Fruit fly (Drosophila melanogaster): ENCODE data around the gene CG9399.
A peak's percentile ranks its signal among the peaks of the same experiment; 100 is the strongest.

Gene CG9399

DNA sequence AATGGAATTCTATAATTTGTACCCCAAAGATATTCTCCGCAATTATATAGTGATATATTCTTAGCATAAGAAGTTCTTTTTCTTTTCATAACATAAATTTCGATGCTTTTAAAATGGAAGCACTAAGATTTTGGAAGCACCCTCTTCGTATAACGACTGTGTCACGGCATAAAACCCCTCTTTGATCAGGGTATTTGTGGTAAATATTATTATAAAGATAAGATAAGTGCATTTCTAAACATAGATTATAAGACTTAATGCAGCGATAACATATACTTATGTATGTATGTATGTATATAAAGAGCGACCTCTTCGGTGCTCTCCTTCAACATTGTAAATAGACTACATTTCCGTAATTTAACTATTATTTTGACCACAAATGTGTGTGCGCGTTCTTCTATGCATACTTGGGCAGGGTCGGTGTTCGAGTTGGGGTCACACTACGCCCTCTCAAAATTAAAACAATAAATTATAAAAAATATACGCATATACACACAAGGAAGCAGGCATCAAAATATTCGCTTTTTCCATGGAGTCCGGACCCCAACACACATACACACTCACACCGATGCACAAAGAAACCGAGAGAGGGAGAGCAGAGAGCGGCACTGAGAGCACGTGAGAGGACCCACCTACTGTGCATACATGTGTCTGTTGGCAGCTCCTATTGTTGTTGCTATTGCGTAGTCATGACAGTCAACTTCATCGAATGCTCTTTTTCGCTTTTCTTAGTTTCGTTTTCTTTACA, 23.6 kb downstream of the CG9399 start:
- TF ChIP-seq CG11617 (GFP tag; optimal IDR thresholded peaks at IDR 0.05) (no peak), Crg-1 (GFP tag; optimal IDR thresholded peaks at IDR 0.05) (peak; percentile 0), bab1 (GFP tag; optimal IDR thresholded peaks at IDR 0.05) (no peak), CG12768 (GFP tag; optimal IDR thresholded peaks at IDR 0.05) (no peak), Clk (GFP tag; optimal IDR thresholded peaks at IDR 0.05) (no peak), CG5204 (GFP tag; optimal IDR thresholded peaks at IDR 0.05) (no peak), tj (GFP tag; optimal IDR thresholded peaks at IDR 0.05) (no peak), CG1620 (GFP tag; optimal IDR thresholded peaks at IDR 0.05) (no peak), pad (GFP tag; optimal IDR thresholded peaks at IDR 0.05) (no peak), Mnt (GFP tag; optimal IDR thresholded peaks at IDR 0.05) (peak; percentile 60), CG7045 (GFP tag; optimal IDR thresholded peaks at IDR 0.05) (no peak)

DNA sequence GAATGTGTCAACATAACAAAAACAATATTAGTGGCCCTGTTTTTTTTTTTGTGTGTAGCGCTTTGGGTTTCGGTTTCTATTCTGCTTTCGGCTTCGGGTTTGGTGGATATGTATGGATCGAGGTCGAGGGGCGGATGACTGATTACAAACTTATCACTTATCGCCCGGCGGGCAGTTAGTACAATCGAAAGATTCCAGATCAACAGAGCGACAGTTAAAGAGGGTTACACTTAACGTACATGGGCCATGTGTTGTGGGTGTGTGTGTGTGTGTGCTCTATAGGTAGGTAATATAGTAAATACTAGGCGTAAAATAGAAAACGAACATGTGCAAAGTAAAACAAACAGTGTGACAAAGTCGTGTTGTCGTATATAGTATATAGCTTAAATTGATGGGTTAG, 25.2 kb downstream of the CG9399 start:
- no peak for TF ChIP-seq CG5204 (GFP tag; optimal IDR thresholded peaks at IDR 0.05)
- TF ChIP-seq Mnt (GFP tag; optimal IDR thresholded peaks at IDR 0.05) = peak; percentile 22
- TF ChIP-seq cic (GFP tag; optimal IDR thresholded peaks at IDR 0.05) = peak; percentile 66

DNA sequence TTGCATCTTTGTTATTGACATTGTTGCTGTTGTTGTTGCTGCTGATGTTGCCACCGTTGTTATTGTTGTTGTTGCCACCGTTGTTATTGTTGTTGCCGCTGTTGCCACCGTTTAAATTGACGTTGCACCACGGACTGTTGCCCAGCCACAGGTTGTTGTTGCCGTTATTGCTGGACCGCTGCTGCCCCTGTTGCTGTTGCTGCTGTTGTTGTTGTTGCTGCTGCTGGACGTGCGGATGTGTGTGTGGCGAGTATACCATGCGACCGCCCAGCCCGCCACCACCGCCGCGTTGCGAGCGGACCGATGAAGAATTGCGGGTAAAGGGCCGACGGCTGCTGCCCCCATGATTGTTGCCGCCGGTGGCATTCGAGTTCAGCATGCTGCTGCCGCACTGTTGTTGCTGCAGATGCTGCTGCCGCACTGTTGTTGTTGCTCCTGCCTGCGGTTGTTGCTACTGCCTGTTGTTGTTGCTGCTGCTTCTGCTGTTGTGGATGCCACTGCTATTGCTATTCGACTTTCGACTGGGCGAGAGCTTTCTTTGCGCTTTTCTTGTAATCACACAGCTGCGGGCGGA, 27.1 kb downstream of the CG9399 start:
- TF ChIP-seq Hr96 (GFP tag; optimal IDR thresholded peaks at IDR 0.05) (no peak), ovo (GFP tag; optimal IDR thresholded peaks at IDR 0.05) (no peak), bab1 (GFP tag; optimal IDR thresholded peaks at IDR 0.05) (no peak), CG5204 (GFP tag; optimal IDR thresholded peaks at IDR 0.05) (no peak), tj (GFP tag; optimal IDR thresholded peaks at IDR 0.05) (no peak), CG7101 (tag; optimal IDR thresholded peaks at IDR 0.05) (no peak), CG1620 (GFP tag; optimal IDR thresholded peaks at IDR 0.05) (no peak), Clk (GFP tag; optimal IDR thresholded peaks at IDR 0.05) (no peak), toe (GFP tag; optimal IDR thresholded peaks at IDR 0.05) (no peak), cnc (optimal IDR thresholded peaks at IDR 0.05) (no peak), Crg-1 (GFP tag; optimal IDR thresholded peaks at IDR 0.05) (no peak), pad (GFP tag; optimal IDR thresholded peaks at IDR 0.05) (no peak)

DNA sequence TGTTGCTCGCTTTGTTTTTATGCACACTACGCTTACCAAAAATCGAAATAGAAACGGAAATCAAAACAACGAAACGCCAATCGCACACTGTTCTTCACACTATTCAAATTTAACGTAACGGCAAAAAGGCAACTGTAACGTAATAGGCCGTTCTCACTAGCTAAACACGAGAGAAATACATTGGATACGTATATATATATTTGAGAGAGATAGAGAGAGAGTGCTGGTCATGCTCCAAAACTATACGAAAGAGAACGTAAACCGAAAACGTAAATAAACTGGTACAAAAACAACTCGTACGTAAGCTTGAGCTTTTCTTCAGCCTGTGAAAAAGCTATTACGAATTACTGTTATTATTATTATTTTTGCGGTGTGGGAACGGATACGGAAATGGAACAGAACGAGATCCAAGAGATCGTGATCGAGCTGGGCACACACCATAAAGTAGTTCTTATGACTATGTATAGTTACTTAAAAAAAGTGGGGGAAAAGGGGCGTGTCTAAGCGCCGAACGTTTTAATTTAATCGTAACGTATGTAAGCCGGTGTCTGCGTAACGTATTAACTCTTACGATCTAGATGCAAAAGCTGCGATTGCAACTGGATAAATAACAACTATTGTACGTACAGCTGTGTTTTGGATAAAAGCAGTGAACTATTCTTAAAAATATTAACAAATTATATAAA, 30.4 kb downstream of the CG9399 start:
- TF ChIP-seq CG7045 (GFP tag; optimal IDR thresholded peaks at IDR 0.05) (no peak), tj (GFP tag; optimal IDR thresholded peaks at IDR 0.05) (no peak), pad (GFP tag; optimal IDR thresholded peaks at IDR 0.05) (no peak), CG7101 (tag; optimal IDR thresholded peaks at IDR 0.05) (no peak), toe (GFP tag; optimal IDR thresholded peaks at IDR 0.05) (no peak), bab1 (GFP tag; optimal IDR thresholded peaks at IDR 0.05) (no peak), cnc (optimal IDR thresholded peaks at IDR 0.05) (no peak), kay (GFP tag; ENCODE audit: borderline replicate concordance) (peak; percentile 68)

DNA sequence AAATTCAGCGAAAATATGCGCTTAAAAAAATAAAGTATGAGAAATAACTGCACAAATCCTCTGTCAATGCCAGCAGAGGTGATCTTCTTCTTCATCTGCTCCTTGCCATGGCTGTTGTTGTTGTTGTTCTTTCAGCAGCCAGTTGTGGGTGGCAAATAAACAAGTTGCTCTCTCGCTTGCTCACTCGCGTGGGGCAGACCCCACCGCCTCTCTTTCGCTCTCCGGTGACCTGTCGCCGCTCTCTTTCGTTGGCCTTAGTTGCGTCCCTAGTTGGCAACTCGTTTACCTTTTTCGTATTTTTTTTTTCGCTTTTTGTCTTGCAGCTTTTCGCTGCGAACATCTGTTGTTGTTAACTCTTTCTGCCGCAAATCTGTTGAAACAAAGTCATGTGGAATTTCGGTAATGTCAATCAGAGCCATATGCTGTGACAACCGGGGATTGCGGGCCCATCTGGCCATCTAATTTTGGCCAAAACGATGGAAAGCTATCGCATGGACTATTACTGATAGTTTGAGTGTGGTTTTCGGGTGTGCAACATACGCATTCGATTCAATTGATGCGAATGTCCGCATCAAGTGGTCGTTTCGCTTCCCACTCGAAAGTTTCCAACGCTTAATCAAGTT, 39.3 kb downstream of the CG9399 start:
- TF ChIP-seq Clk (GFP tag; optimal IDR thresholded peaks at IDR 0.05) = no peak

DNA sequence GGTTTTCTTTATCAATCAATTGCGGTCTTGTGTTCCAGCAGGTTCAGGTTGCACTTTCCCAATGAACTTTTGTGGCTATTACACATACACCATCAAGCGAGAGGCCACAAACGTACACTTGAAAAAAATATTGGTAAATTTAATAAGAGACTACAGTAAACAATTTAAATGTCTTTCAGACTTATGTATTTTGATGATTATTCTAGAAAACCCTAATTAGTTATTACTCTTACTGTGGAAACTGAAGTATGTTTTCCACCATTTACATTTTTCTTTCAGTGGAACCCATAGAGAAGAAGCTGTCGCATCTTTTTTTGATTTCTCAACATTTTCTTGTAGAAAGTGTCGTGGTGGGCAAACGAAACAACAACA, 39.9 kb downstream of the CG9399 start:
- TF ChIP-seq CG33017 (tag; optimal IDR thresholded peaks at IDR 0.05) = peak; percentile 46
- no peak for TF ChIP-seq cnc (optimal IDR thresholded peaks at IDR 0.05)
- no peak for TF ChIP-seq CG5204 (GFP tag; optimal IDR thresholded peaks at IDR 0.05)
- peak; percentile 12 for TF ChIP-seq bab1 (GFP tag; optimal IDR thresholded peaks at IDR 0.05)
- TF ChIP-seq CG1620 (GFP tag; optimal IDR thresholded peaks at IDR 0.05) = peak; percentile 26
- no peak for TF ChIP-seq Clk (GFP tag; optimal IDR thresholded peaks at IDR 0.05)
- TF ChIP-seq CG7045 (GFP tag; optimal IDR thresholded peaks at IDR 0.05) = peak; percentile 29
- TF ChIP-seq cic (GFP tag; optimal IDR thresholded peaks at IDR 0.05) = no peak
- peak; percentile 70 for TF ChIP-seq CG7101 (tag; optimal IDR thresholded peaks at IDR 0.05)
- peak; percentile 68 for TF ChIP-seq CG14711 (tag; optimal IDR thresholded peaks at IDR 0.05)
- peak; percentile 43 for TF ChIP-seq CG11617 (GFP tag; optimal IDR thresholded peaks at IDR 0.05)
- TF ChIP-seq tj (GFP tag; optimal IDR thresholded peaks at IDR 0.05) = no peak
